Worm (Caenorhabditis elegans): Measurements from ENCODE around the gene srt-43.

ce11 chrV:12719713-12720112 lies 49.3 kb upstream of the srt-43 start, which contains the start of gene R11D1.7:
- TF ChIP-seq elt-1 (tag; optimal IDR thresholded peaks at IDR 0.05) (no peak), ama-1 (optimal IDR thresholded peaks at IDR 0.05) (no peak), zag-1 (tag; optimal IDR thresholded peaks at IDR 0.05) (no peak), nhr-237 (tag; optimal IDR thresholded peaks at IDR 0.05) (no peak), unc-55 (GFP tag; optimal IDR thresholded peaks at IDR 0.05) (no peak), mdl-1 (tag; optimal IDR thresholded peaks at IDR 0.05) (no peak), unc-62 (GFP tag; optimal IDR thresholded peaks at IDR 0.05) (no peak), skn-1 (tag; optimal IDR thresholded peaks at IDR 0.05) (no peak), alr-1 (tag; optimal IDR thresholded peaks at IDR 0.05) (no peak)

Data from whole organism, L2 larva.